Fruit fly (Drosophila melanogaster) whole organism, embryonic: ENCODE data around the gene Snmp2.

Source experiments
- Abd-B ChIP-seq: fragments of 200-800 bp; sonication (Bioruptor generic); optimal IDR thresholded peaks from 2 replicates; lab custom pipeline; 2018; ENCODE audit warnings: missing biosample characterization, mild to moderate bottlenecking, missing genetic modification characterization, moderate library complexity
- Awh ChIP-seq: fragments of 200-800 bp; sonication (Bioruptor generic); IDR thresholded peaks from 2 replicates; pipeline ENCODE4, ENCODE4 v1.3.6; 2022; ENCODE audit warnings: missing biosample characterization, missing genetic modification characterization
- CG10209 ChIP-seq: fragments of 200-800 bp; sonication (Bioruptor generic); optimal IDR thresholded peaks from 3 replicates; lab custom pipeline; 2017; ENCODE audit warnings: missing biosample characterization, mild to moderate bottlenecking, missing genetic modification characterization, missing genetic modification reagents
- CG13287 ChIP-seq: fragments of 200-800 bp; sonication (Bioruptor generic); IDR thresholded peaks from 2 replicates; pipeline ENCODE4 v1.3.6; 2022; ENCODE audit warnings: missing biosample characterization, missing genetic modification characterization; ENCODE audit not compliant: partially characterized antibody
- CG16779 ChIP-seq: fragments of 200-800 bp; sonication (Bioruptor generic); IDR thresholded peaks from 2 replicates; pipeline ENCODE4 v1.3.6; 2022; ENCODE audit warnings: missing biosample characterization, missing genetic modification characterization
- CG17359 ChIP-seq: fragments of 200-800 bp; sonication (Bioruptor generic); optimal IDR thresholded peaks from 3 replicates; lab custom pipeline; 2018; ENCODE audit warnings: missing biosample characterization, mild to moderate bottlenecking, missing genetic modification characterization, moderate library complexity
- CG17802 ChIP-seq: fragments of 200-800 bp; sonication (Bioruptor generic); optimal IDR thresholded peaks from 2 replicates; lab custom pipeline; 2018; ENCODE audit warnings: missing biosample characterization, mild to moderate bottlenecking, missing genetic modification characterization, moderate library complexity
- CG32532 ChIP-seq: fragments of 200-800 bp; sonication (Bioruptor generic); IDR thresholded peaks from 2 replicates; pipeline ENCODE4 v1.3.6; 2022; ENCODE audit warnings: missing biosample characterization, missing genetic modification characterization
- CG7357 ChIP-seq: fragments of 200-800 bp; sonication (Bioruptor generic); IDR thresholded peaks from 3 replicates; pipeline ENCODE4 v1.3.6; 2022; ENCODE audit warnings: missing biosample characterization, missing genetic modification characterization
- Deaf1 ChIP-seq: fragments of 200-800 bp; optimal IDR thresholded peaks from 3 replicates; lab custom pipeline; 2019; ENCODE audit warnings: missing biosample characterization, mild to moderate bottlenecking, missing genetic modification characterization, moderate library complexity
- Elba2 ChIP-seq: fragments of 200-800 bp; sonication (Bioruptor generic); optimal IDR thresholded peaks from 3 replicates; lab custom pipeline; 2016; ENCODE audit warnings: missing biosample characterization, missing genetic modification characterization
- Hey ChIP-seq: fragments of 200-800 bp; sonication (Bioruptor generic); optimal IDR thresholded peaks from 3 replicates; lab custom pipeline; 2018; ENCODE audit warnings: missing biosample characterization, mild to moderate bottlenecking, missing genetic modification characterization
- Jarid2 ChIP-seq: fragments of 200-800 bp; sonication (Bioruptor generic); optimal IDR thresholded peaks from 3 replicates; lab custom pipeline; 2017; ENCODE audit warnings: mild to moderate bottlenecking, missing biosample characterization, missing genetic modification reagents, missing genetic modification characterization
- MBD-R2 ChIP-seq: fragments of 200-800 bp; sonication (Bioruptor generic); IDR thresholded peaks from 2 replicates; pipeline ENCODE4 v1.3.6; 2022; ENCODE audit warnings: missing biosample characterization, missing genetic modification characterization
- Spps ChIP-seq: fragments of 200-800 bp; sonication (Bioruptor generic); optimal IDR thresholded peaks from 2 replicates; lab custom pipeline; 2018; ENCODE audit warnings: missing biosample characterization, mild to moderate bottlenecking, missing genetic modification characterization
- abd-A ChIP-seq: fragments of 200-800 bp; sonication (Bioruptor generic); optimal IDR thresholded peaks from 3 replicates; lab custom pipeline; 2019; ENCODE audit warnings: missing biosample characterization, mild to moderate bottlenecking, missing genetic modification characterization, moderate library complexity
- bbx ChIP-seq: fragments of 200-800 bp; sonication (Bioruptor generic); IDR thresholded peaks from 2 replicates; pipeline ENCODE4 v1.3.6; 2022; ENCODE audit warnings: missing biosample characterization, missing genetic modification characterization; ENCODE audit not compliant: partially characterized antibody
- br ChIP-seq: fragments of >200 bp; optimal IDR thresholded peaks from 2 replicates; lab custom pipeline; 2017
- cg ChIP-seq: fragments of 200-800 bp; sonication (Bioruptor generic); optimal IDR thresholded peaks from 3 replicates; lab custom pipeline; 2019; ENCODE audit warnings: missing biosample characterization, mild to moderate bottlenecking, missing genetic modification characterization, moderate library complexity
- chinmo ChIP-seq: fragments of 200-800 bp; sonication (Bioruptor generic); IDR thresholded peaks from 4 replicates; pipeline ENCODE4 v1.3.6; 2022; ENCODE audit warnings: missing biosample characterization, missing genetic modification characterization; ENCODE audit not compliant: partially characterized antibody
- dan ChIP-seq: fragments of 200-800 bp; sonication (Bioruptor generic); IDR thresholded peaks from 2 replicates; pipeline ENCODE4 v1.3.6; 2022; ENCODE audit warnings: missing biosample characterization, missing genetic modification characterization
- ewg ChIP-seq: fragments of 200-800 bp; sonication (Bioruptor generic); optimal IDR thresholded peaks from 3 replicates; lab custom pipeline; 2017; ENCODE audit warnings: mild to moderate bottlenecking, missing biosample characterization, missing genetic modification reagents, missing genetic modification characterization
- hb ChIP-seq: fragments of 200-800 bp; sonication (Bioruptor generic); IDR thresholded peaks from 3 replicates; pipeline ENCODE4 v1.3.6; 2022; ENCODE audit warnings: missing biosample characterization, missing genetic modification characterization; ENCODE audit not compliant: partially characterized antibody
- otp ChIP-seq: fragments of 200-800 bp; sonication (Bioruptor generic); IDR thresholded peaks from 3 replicates; pipeline ENCODE4, ENCODE4 v1.3.6; 2022; ENCODE audit warnings: missing biosample characterization, missing genetic modification characterization
- pros ChIP-seq: fragments of 200-800 bp; sonication (Bioruptor generic); optimal IDR thresholded peaks from 3 replicates; lab custom pipeline; 2019; ENCODE audit warnings: missing biosample characterization, mild to moderate bottlenecking, missing genetic modification characterization, moderate library complexity
- scrt ChIP-seq: fragments of 200-800 bp; sonication (Bioruptor generic); optimal IDR thresholded peaks from 2 replicates; lab custom pipeline; 2018; ENCODE audit warnings: missing biosample characterization, mild to moderate bottlenecking, missing genetic modification characterization, moderate library complexity
- seq ChIP-seq: fragments of 200-800 bp; sonication (Bioruptor generic); IDR thresholded peaks from 2 replicates; pipeline ENCODE4 v1.3.6; 2022; ENCODE audit warnings: missing biosample characterization, missing genetic modification characterization
- sim ChIP-seq: fragments of 200-800 bp; sonication (Bioruptor generic); IDR thresholded peaks from 2 replicates; pipeline ENCODE4 v1.3.6; 2022; ENCODE audit warnings: missing biosample characterization, missing genetic modification characterization
- trem ChIP-seq: fragments of 200-800 bp; optimal IDR thresholded peaks from 3 replicates; lab custom pipeline; 2019; ENCODE audit warnings: missing biosample characterization, mild to moderate bottlenecking, missing genetic modification characterization, moderate library complexity
- trh ChIP-seq: fragments of 200-800 bp; sonication (Bioruptor generic); optimal IDR thresholded peaks from 2 replicates; lab custom pipeline; 2016; ENCODE audit warnings: missing biosample characterization, missing genetic modification characterization

Snmp2 gene

dm6 chr3L:7713378-7713777 lies 29.5 kb downstream of the Snmp2 start (continued):
- no peak for TF ChIP-seq CG10209 (GFP tag; lab: Kevin White, UChicago)
- TF ChIP-seq MBD-R2 (GFP tag; lab: Robert Waterston, UW): 0 out of 2 replicates have a peak, but pooled peaks have one; percentile 9
- peak; percentile 48 for TF ChIP-seq abd-A (tag; lab: Kevin White, UChicago)
- TF ChIP-seq trh (GFP tag; lab: Kevin White, UChicago): no peak
- TF ChIP-seq dan (GFP tag; lab: Robert Waterston, UW): no peak
- TF ChIP-seq sim (GFP tag; lab: Robert Waterston, UW): no peak
- no peak for TF ChIP-seq Spps
- peak; percentile 53 for TF ChIP-seq scrt (GFP tag; lab: Kevin White, UChicago)
- TF ChIP-seq cg (GFP tag; lab: Kevin White, UChicago): peak; percentile 75
- no peak for TF ChIP-seq trem (tag; lab: Kevin White, UChicago)
- TF ChIP-seq pros (GFP tag; lab: Kevin White, UChicago): peak; percentile 64
- no peak for TF ChIP-seq Awh (GFP tag; lab: Robert Waterston, UW)
- 0 out of 2 replicates have a peak, but pooled peaks have one; percentile 7 for TF ChIP-seq CG32532 (GFP tag; lab: Robert Waterston, UW)
- no peak for TF ChIP-seq Elba2 (GFP tag; lab: Kevin White, UChicago)
- TF ChIP-seq Hey: no peak
- TF ChIP-seq Jarid2 (GFP tag; lab: Kevin White, UChicago): peak; percentile 34
- peak; percentile 91 for TF ChIP-seq ewg (GFP tag; lab: Kevin White, UChicago)
- no peak for TF ChIP-seq bbx (GFP tag; lab: Robert Waterston, UW)
- TF ChIP-seq Abd-B (GFP tag; lab: Kevin White, UChicago): no peak
- TF ChIP-seq CG17359 (tag; lab: Kevin White, UChicago): no peak
- TF ChIP-seq CG13287: no peak
- peak; percentile 55 for TF ChIP-seq Deaf1
- peak; percentile 64 for TF ChIP-seq CG17802 (tag; lab: Kevin White, UChicago)
- peak; percentile 66 for TF ChIP-seq CG16779
- TF ChIP-seq chinmo (GFP tag; lab: Robert Waterston, UW): 0 out of 4 replicates have a peak, but pooled peaks have one; percentile 33

dm6 chr3L:7695554-7695953 lies 47.3 kb downstream of the Snmp2 start, which contains the start of gene CG44195:
TSS of gene CG44195 (minus strand) at chr3L:7695654.
- no peak for TF ChIP-seq hb (GFP tag; lab: Robert Waterston, UW)
- no peak for TF ChIP-seq br (lab: Kevin White, UChicago)
- TF ChIP-seq otp (GFP tag; lab: Robert Waterston, UW): no peak
- no peak for TF ChIP-seq seq (GFP tag; lab: Robert Waterston, UW)
- TF ChIP-seq CG7357: no peak
